Worm (Caenorhabditis elegans) whole organism, L1 larva: Measurements from ENCODE around the gene C01G12.7.

Source experiments
- C04F5.9 ChIP-seq: sonication (generic microtip); optimal IDR thresholded peaks from 2 replicates; lab custom pipeline; 2016; ENCODE audit warnings: missing genetic modification characterization, missing compliant biosample characterization
- C34B4.2 ChIP-seq: sonication (generic microtip); optimal IDR thresholded peaks from 2 replicates; lab custom pipeline; 2017; ENCODE audit warnings: mild to moderate bottlenecking, missing genetic modification characterization, missing compliant biosample characterization
- F16B12.6 ChIP-seq: fragments of 150-350 bp; optimal IDR thresholded peaks from 2 replicates; lab custom pipeline; 2014; ENCODE audit warnings: missing biosample characterization, missing genetic modification characterization
- Y116A8C.19 ChIP-seq: sonication (generic microtip); optimal IDR thresholded peaks from 2 replicates; lab custom pipeline; 2016; ENCODE audit warnings: missing compliant biosample characterization, missing genetic modification characterization, borderline replicate concordance
- aha-1 ChIP-seq: fragments of 150-350 bp; optimal IDR thresholded peaks from 2 replicates; lab custom pipeline; 2014; ENCODE audit warnings: missing biosample characterization, missing genetic modification characterization
- aly-2 ChIP-seq: fragments of 150-350 bp; optimal IDR thresholded peaks from 2 replicates; lab custom pipeline; 2014; ENCODE audit warnings: missing biosample characterization, missing genetic modification characterization
- ceh-63 ChIP-seq: fragments of 200-800 bp; sonication (Bioruptor generic); optimal IDR thresholded peaks from 2 replicates; lab custom pipeline; 2018; ENCODE audit warnings: mild to moderate bottlenecking, missing genetic modification characterization, missing compliant biosample characterization
- ceh-88 ChIP-seq: fragments of 200-800 bp; sonication (Bioruptor generic); IDR thresholded peaks from 2 replicates; pipeline ENCODE4 v1.3.6; 2022; ENCODE audit warnings: missing genetic modification characterization, missing compliant biosample characterization
- ceh-90 ChIP-seq: sonication (generic microtip); optimal IDR thresholded peaks from 2 replicates; lab custom pipeline; 2016; ENCODE audit warnings: missing genetic modification characterization, missing compliant biosample characterization
- ces-1 ChIP-seq: fragments of 150-350 bp; optimal IDR thresholded peaks from 2 replicates; lab custom pipeline; 2014; ENCODE audit warnings: missing biosample characterization, missing genetic modification reagents, missing genetic modification characterization
- dpl-1 ChIP-seq, 3 experiments: fragments of 150-350 bp in 2 of 3; sonication (generic microtip) in 1 of 3; optimal IDR thresholded peaks; 2 replicates each; lab custom pipeline; 2014 to 2017; ENCODE audit warnings: missing biosample characterization in 3 of 3, missing genetic modification characterization in 3 of 3, missing genetic modification reagents in 3 of 3
- efl-3 ChIP-seq: fragments of 200-800 bp; sonication (Bioruptor generic); optimal IDR thresholded peaks from 2 replicates; lab custom pipeline; 2018; ENCODE audit warnings: mild to moderate bottlenecking, missing genetic modification characterization, missing compliant biosample characterization
- egl-27 ChIP-seq, 2 experiments: fragments of 150-350 bp in 1 of 2; sonication (generic microtip); optimal IDR thresholded peaks; 3 replicates each; lab custom pipeline; 2017 to 2018; ENCODE audit warnings: missing biosample characterization in 2 of 2, missing genetic modification characterization in 2 of 2, missing genetic modification reagents in 2 of 2
- elt-2 ChIP-seq: sonication (generic microtip); optimal IDR thresholded peaks from 2 replicates; lab custom pipeline; 2016; ENCODE audit warnings: missing genetic modification characterization, mild to moderate bottlenecking, inconsistent platforms, missing compliant biosample characterization, missing genetic modification reagents
- fkh-10 ChIP-seq: sonication (generic microtip); optimal IDR thresholded peaks from 2 replicates; lab custom pipeline; 2017; ENCODE audit warnings: missing biosample characterization, missing genetic modification reagents, missing genetic modification characterization
- fkh-4 ChIP-seq: sonication (generic microtip); optimal IDR thresholded peaks from 2 replicates; lab custom pipeline; 2016; ENCODE audit warnings: missing compliant biosample characterization, missing genetic modification characterization, borderline replicate concordance
- fkh-8 ChIP-seq: sonication (generic microtip); optimal IDR thresholded peaks from 2 replicates; lab custom pipeline; 2016; ENCODE audit warnings: mild to moderate bottlenecking, missing genetic modification characterization, missing compliant biosample characterization
- fos-1 ChIP-seq: fragments of 150-350 bp; optimal IDR thresholded peaks from 2 replicates; lab custom pipeline; 2014; ENCODE audit warnings: missing biosample characterization, missing genetic modification characterization
- grh-1 ChIP-seq: fragments of 200-800 bp; sonication (Bioruptor generic); IDR thresholded peaks from 2 replicates; pipeline ENCODE4 v1.3.6; 2022; ENCODE audit warnings: missing genetic modification reagents, missing genetic modification characterization, missing compliant biosample characterization
- hlh-17 ChIP-seq: fragments of 200-800 bp; sonication (Bioruptor generic); optimal IDR thresholded peaks from 2 replicates; lab custom pipeline; 2018; ENCODE audit warnings: missing genetic modification characterization, mild to moderate bottlenecking, missing compliant biosample characterization, moderate library complexity, borderline replicate concordance
- hpl-2 ChIP-seq: fragments of 150-350 bp; optimal IDR thresholded peaks from 2 replicates; lab custom pipeline; 2014; ENCODE audit warnings: missing biosample characterization, missing genetic modification reagents, missing genetic modification characterization
- isw-1 ChIP-seq: fragments of 200-800 bp; sonication (Bioruptor generic); IDR thresholded peaks from 2 replicates; pipeline ENCODE4 v1.3.6; 2022; ENCODE audit warnings: missing genetic modification characterization, missing compliant biosample characterization
- jun-1 ChIP-seq: fragments of 150-350 bp; optimal IDR thresholded peaks from 2 replicates; lab custom pipeline; 2014; ENCODE audit warnings: missing biosample characterization, missing genetic modification reagents, missing genetic modification characterization
- lin-13 ChIP-seq: fragments of 150-350 bp; optimal IDR thresholded peaks from 2 replicates; lab custom pipeline; 2014; ENCODE audit warnings: missing biosample characterization, missing genetic modification reagents, missing genetic modification characterization
- lin-15B ChIP-seq: fragments of 150-350 bp; sonication (generic microtip); optimal IDR thresholded peaks from 3 replicates; lab custom pipeline; 2014; ENCODE audit warnings: missing biosample characterization, missing genetic modification characterization
- lin-39 ChIP-seq: fragments of 150-350 bp; optimal IDR thresholded peaks from 2 replicates; lab custom pipeline; 2014; ENCODE audit warnings: missing biosample characterization, missing genetic modification reagents, missing genetic modification characterization
- lir-3 ChIP-seq: sonication (generic microtip); optimal IDR thresholded peaks from 2 replicates; lab custom pipeline; 2016; ENCODE audit warnings: mild to moderate bottlenecking, missing genetic modification characterization, moderate library complexity, missing compliant biosample characterization; ENCODE audit not compliant: poor library complexity
- lsy-2 ChIP-seq, 2 experiments: fragments of 150-350 bp; optimal IDR thresholded peaks; 2 replicates each; lab custom pipeline; 2014; ENCODE audit warnings: missing biosample characterization in 2 of 2, missing genetic modification characterization in 2 of 2
- mef-2 ChIP-seq: fragments of 150-350 bp; optimal IDR thresholded peaks from 2 replicates; lab custom pipeline; 2014; ENCODE audit warnings: missing biosample characterization, missing genetic modification characterization
- nhr-11 ChIP-seq: fragments of 150-350 bp; optimal IDR thresholded peaks from 2 replicates; lab custom pipeline; 2014; ENCODE audit warnings: missing biosample characterization, missing genetic modification characterization
- nhr-19 ChIP-seq: fragments of 200-800 bp; sonication (Bioruptor generic); conservative IDR thresholded peaks from 2 replicates; pipeline ENCODE4 v1.3.6; 2022; ENCODE audit warnings: missing genetic modification characterization, missing compliant biosample characterization
- nhr-20 ChIP-seq: sonication (generic microtip); optimal IDR thresholded peaks from 2 replicates; lab custom pipeline; 2016; ENCODE audit warnings: mild to moderate bottlenecking, missing genetic modification characterization, missing compliant biosample characterization
- nhr-237 ChIP-seq: fragments of 150-350 bp; optimal IDR thresholded peaks from 2 replicates; lab custom pipeline; 2014; ENCODE audit warnings: missing biosample characterization, missing genetic modification characterization
- nhr-28 ChIP-seq: fragments of 150-350 bp; optimal IDR thresholded peaks from 2 replicates; lab custom pipeline; 2014; ENCODE audit warnings: missing biosample characterization, missing genetic modification characterization
- nhr-47 ChIP-seq: sonication (generic microtip); optimal IDR thresholded peaks from 2 replicates; lab custom pipeline; 2016; ENCODE audit warnings: mild to moderate bottlenecking, missing genetic modification characterization, moderate library complexity, missing compliant biosample characterization
- nhr-76 ChIP-seq: sonication (generic microtip); optimal IDR thresholded peaks from 2 replicates; lab custom pipeline; 2017; ENCODE audit warnings: missing biosample characterization, missing genetic modification characterization
- nhr-85 ChIP-seq: sonication (generic microtip); peaks from one replicate; lab custom pipeline; 2016; ENCODE audit warnings: missing genetic modification characterization, inconsistent platforms, missing compliant biosample characterization
- pax-3 ChIP-seq: fragments of 200-800 bp; sonication (Bioruptor generic); optimal IDR thresholded peaks from 2 replicates; lab custom pipeline; 2018; ENCODE audit warnings: mild to moderate bottlenecking, missing genetic modification characterization, moderate library complexity, missing compliant biosample characterization
- pqm-1 ChIP-seq: sonication (generic microtip); optimal IDR thresholded peaks from 3 replicates; lab custom pipeline; 2017; ENCODE audit warnings: missing biosample characterization, missing genetic modification characterization
- skn-1 ChIP-seq: fragments of 150-350 bp; optimal IDR thresholded peaks from 2 replicates; lab custom pipeline; 2014; ENCODE audit warnings: missing biosample characterization, missing genetic modification characterization
- snpc-4 ChIP-seq: fragments of 150-350 bp; optimal IDR thresholded peaks from 2 replicates; lab custom pipeline; 2014; ENCODE audit warnings: missing biosample characterization, missing genetic modification characterization
- snu-23 ChIP-seq: sonication (generic microtip); optimal IDR thresholded peaks from 2 replicates; lab custom pipeline; 2016; ENCODE audit warnings: missing genetic modification characterization, missing compliant biosample characterization
- sox-4 ChIP-seq: sonication (generic microtip); optimal IDR thresholded peaks from 2 replicates; lab custom pipeline; 2016; ENCODE audit warnings: missing genetic modification characterization, missing compliant biosample characterization
- tbx-2 ChIP-seq: sonication (generic microtip); optimal IDR thresholded peaks from 2 replicates; lab custom pipeline; 2016; ENCODE audit warnings: missing genetic modification characterization, missing compliant biosample characterization
- tlp-1 ChIP-seq: fragments of 150-350 bp; optimal IDR thresholded peaks from 2 replicates; lab custom pipeline; 2014; ENCODE audit warnings: missing biosample characterization, missing genetic modification characterization
- unc-130 ChIP-seq: fragments of 150-350 bp; optimal IDR thresholded peaks from 2 replicates; lab custom pipeline; 2017; ENCODE audit warnings: missing biosample characterization, missing genetic modification characterization, inconsistent platforms
- unc-30 ChIP-seq: sonication (generic microtip); optimal IDR thresholded peaks from 2 replicates; lab custom pipeline; 2017; ENCODE audit warnings: missing biosample characterization, missing genetic modification characterization
- unc-62 ChIP-seq: fragments of 150-350 bp; optimal IDR thresholded peaks from 2 replicates; lab custom pipeline; 2014; ENCODE audit warnings: missing biosample characterization, missing genetic modification reagents, missing genetic modification characterization
- unc-86 ChIP-seq: sonication (generic microtip); optimal IDR thresholded peaks from 2 replicates; lab custom pipeline; 2016; ENCODE audit warnings: missing genetic modification characterization, missing compliant biosample characterization
- unc-98 ChIP-seq: fragments of 200-800 bp; sonication (Bioruptor generic); IDR thresholded peaks from 2 replicates; pipeline ENCODE4 v1.3.6; 2022; ENCODE audit warnings: missing genetic modification characterization, missing compliant biosample characterization
- vab-15 ChIP-seq: sonication (generic microtip); optimal IDR thresholded peaks from 2 replicates; lab custom pipeline; 2017; ENCODE audit warnings: missing genotype, mild to moderate bottlenecking, missing genetic modification characterization, missing compliant biosample characterization
- zag-1 ChIP-seq: fragments of 150-350 bp; optimal IDR thresholded peaks from 2 replicates; lab custom pipeline; 2014; ENCODE audit warnings: missing biosample characterization, missing genetic modification characterization
- zip-4 ChIP-seq: fragments of 200-800 bp; sonication (Bioruptor generic); optimal IDR thresholded peaks from 2 replicates; lab custom pipeline; 2018; ENCODE audit warnings: mild to moderate bottlenecking, missing genetic modification characterization, moderate library complexity, missing compliant biosample characterization
- ztf-11 ChIP-seq, 2 experiments: sonication (generic microtip); optimal IDR thresholded peaks; 2 replicates each; lab custom pipeline; 2016 to 2017; ENCODE audit warnings: missing genetic modification characterization in 2 of 2, missing biosample characterization in 1 of 2, missing compliant biosample characterization in 1 of 2

C01G12.7 gene

ce11 chrII:14635179-14635578, 43.5 kb upstream of the C01G12.7 start:
- TF ChIP-seq nhr-85 (no peak), unc-62 (no peak), fos-1 (tag; lab: Kevin White, UChicago) (no peak), nhr-28 (no peak), unc-30 (tag; lab: Kevin White, UChicago) (no peak), nhr-76 (no peak), snu-23 (GFP tag; lab: Kevin White, UChicago) (peak; percentile 71), nhr-11 (tag; lab: Kevin White, UChicago) (no peak), unc-98 (GFP tag; lab: Robert Waterston, UW) (no peak), tlp-1 (tag; lab: Kevin White, UChicago) (no peak), lin-13 (GFP tag; lab: Kevin White, UChicago) (no peak), C04F5.9 (tag; lab: Kevin White, UChicago) (no peak), dpl-1 (GFP tag; optimal IDR thresholded peaks at IDR 0.05; lab: Kevin White, UChicago) (peak; percentile 12 to 41 (median 28)), fkh-10 (GFP tag; lab: Kevin White, UChicago) (no peak), Y116A8C.19 (no peak), ceh-88 (no peak), unc-130 (peak; percentile 71), zag-1 (no peak), lir-3 (tag; lab: Kevin White, UChicago) (peak; percentile 21), nhr-237 (tag; lab: Kevin White, UChicago) (no peak), F16B12.6 (tag; lab: Kevin White, UChicago) (peak; percentile 11), ztf-11 (tag; optimal IDR thresholded peaks at IDR 0.05; lab: Kevin White, UChicago) (peak in 1 of 2 experiments; percentile 37), skn-1 (peak; percentile 31), nhr-19 (GFP tag; lab: Robert Waterston, UW) (peak; percentile 66), tbx-2 (tag; lab: Kevin White, UChicago) (no peak), sox-4 (tag; lab: Kevin White, UChicago) (no peak), isw-1 (peak; percentile 59), unc-86 (tag; lab: Kevin White, UChicago) (no peak), ceh-90 (tag; lab: Kevin White, UChicago) (no peak), ces-1 (GFP tag; lab: Kevin White, UChicago) (no peak), lin-39 (tag; lab: Kevin White, UChicago) (no peak), fkh-8 (tag; lab: Kevin White, UChicago) (peak; percentile 39), grh-1 (GFP tag; lab: Robert Waterston, UW) (no peak), lin-15B (tag; lab: Kevin White, UChicago) (no peak), snpc-4 (peak; percentile 90), egl-27 (tag; optimal IDR thresholded peaks at IDR 0.05; lab: Kevin White, UChicago) (no peak), mef-2 (tag; lab: Kevin White, UChicago) (no peak), pqm-1 (tag; lab: Kevin White, UChicago) (no peak), vab-15 (tag; lab: Kevin White, UChicago) (no peak), C34B4.2 (no peak), hpl-2 (GFP tag; lab: Kevin White, UChicago) (no peak), zip-4 (no peak), nhr-20 (tag; lab: Kevin White, UChicago) (peak; percentile 47), aha-1 (no peak), aly-2 (tag; lab: Kevin White, UChicago) (no peak), efl-3 (GFP tag; lab: Kevin White, UChicago) (no peak), ceh-63 (GFP tag; lab: Kevin White, UChicago) (no peak), jun-1 (no peak), fkh-4 (tag; lab: Kevin White, UChicago) (no peak), elt-2 (no peak), nhr-47 (tag; lab: Kevin White, UChicago) (no peak), hlh-17 (GFP tag; lab: Kevin White, UChicago) (no peak), pax-3 (peak; percentile 22), lsy-2 (tag; optimal IDR thresholded peaks at IDR 0.05; lab: Kevin White, UChicago) (no peak)
